Worm (Caenorhabditis elegans) whole organism, L1 larva: ENCODE measurements around the gene R05A10.8.

Experiments used
- fos-1 ChIP-seq: fragments of 150-350 bp; optimal IDR thresholded peaks from 2 replicates; lab custom pipeline; 2014; ENCODE audit warnings: missing biosample characterization, missing genetic modification characterization
- nhr-20 ChIP-seq: sonication (generic microtip); optimal IDR thresholded peaks from 2 replicates; lab custom pipeline; 2016; ENCODE audit warnings: mild to moderate bottlenecking, missing genetic modification characterization, missing compliant biosample characterization

- TF ChIP-seq nhr-20 (tag; lab: Kevin White, UChicago) (no peak), fos-1 (tag; lab: Kevin White, UChicago) (no peak)
These were observed 18.4 kb upstream of the R05A10.8 start, which contains the start of gene R05A10.3 for ce11 chrIV:14176373-14176772.
